Worm (Caenorhabditis elegans): ENCODE data around the gene clec-241.

clec-241 gene

DNA sequence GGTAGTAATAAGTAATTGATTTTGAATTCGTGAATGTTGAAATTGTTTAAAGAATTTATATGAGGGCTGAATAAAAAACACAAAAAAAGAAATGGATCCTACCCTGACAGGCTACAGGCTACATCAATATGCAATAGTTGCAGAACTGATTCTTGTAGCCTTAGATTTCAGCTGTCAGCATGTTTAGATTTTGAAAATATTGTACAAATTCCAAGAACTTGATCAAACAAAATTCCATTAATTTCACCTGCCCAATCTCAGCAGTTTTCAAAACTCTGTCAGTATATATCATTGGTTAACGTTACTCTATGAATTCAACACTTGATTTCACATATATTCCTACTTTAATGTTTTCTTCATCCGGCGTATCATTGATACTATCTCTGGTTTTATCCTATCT is 17.3 kb upstream of the clec-241 start:
- TF ChIP-seq tbx-2 (tag; optimal IDR thresholded peaks at IDR 0.05) = no peak

DNA sequence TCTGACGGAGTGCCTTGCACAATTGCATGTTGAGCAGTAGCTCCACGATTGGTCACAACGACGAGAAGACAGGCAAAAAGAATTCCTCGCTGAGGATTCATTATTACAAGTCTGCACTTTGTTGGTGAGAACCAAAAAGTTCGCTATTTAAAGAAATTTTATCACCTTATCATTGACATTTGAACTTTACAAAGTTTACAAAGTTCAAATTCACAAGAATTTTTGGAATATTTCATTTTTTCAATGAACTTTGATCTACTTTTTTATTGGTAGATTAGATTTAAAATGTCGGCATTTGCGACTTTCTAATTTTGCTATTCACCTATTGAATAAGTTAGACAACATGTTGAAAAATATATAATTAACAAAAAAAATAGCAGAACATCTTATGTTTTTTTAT is 13.2 kb upstream of the clec-241 start, which contains the start of gene F49H6.15:
Gene F49H6.15, minus strand, starts transcription at position 101 of the 400 bp plus-strand sequence.
- TF ChIP-seq skn-1 (tag; optimal IDR thresholded peaks at IDR 0.05) (no peak), ama-1 (optimal IDR thresholded peaks at IDR 0.05) (no peak), snpc-4 (tag; optimal IDR thresholded peaks at IDR 0.05) (no peak), ceh-9 (tag; optimal IDR thresholded peaks at IDR 0.05) (no peak), egl-27 (tag; optimal IDR thresholded peaks at IDR 0.05) (no peak), nhr-23 (tag; optimal IDR thresholded peaks at IDR 0.05) (no peak)

DNA sequence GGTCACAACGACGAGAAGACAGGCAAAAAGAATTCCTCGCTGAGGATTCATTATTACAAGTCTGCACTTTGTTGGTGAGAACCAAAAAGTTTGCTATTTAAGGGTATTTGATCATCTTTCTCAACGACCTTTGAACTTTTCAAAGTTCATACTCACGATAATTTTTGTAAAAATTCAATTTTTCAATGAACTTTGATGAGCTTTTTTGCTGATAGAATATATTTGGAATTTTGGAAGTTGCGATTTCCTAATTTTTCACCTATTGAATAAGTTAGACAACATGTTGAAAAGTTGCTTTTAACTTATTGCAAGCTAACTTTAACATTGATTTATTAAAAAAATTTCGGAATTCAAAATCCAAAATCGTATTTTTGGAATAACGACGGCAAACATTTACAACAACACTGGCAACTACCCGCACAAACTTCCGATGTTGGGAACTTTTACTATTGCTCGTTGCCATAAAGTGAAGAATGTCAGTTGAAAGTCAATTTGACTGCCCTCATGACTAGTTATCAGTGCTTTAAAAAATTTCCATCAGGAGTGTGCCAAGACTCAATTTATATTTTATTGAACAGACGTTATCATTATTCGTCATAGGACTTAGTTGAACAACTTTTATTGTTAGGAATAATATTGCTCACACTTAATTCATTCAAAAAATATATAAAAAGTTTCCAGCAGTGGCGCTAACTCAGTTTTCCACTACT is 9.6 kb upstream of the clec-241 start, which contains the start of the genes F49H6.8 and F49H6.5:
Gene F49H6.8, minus strand, starts transcription at position 51 of the 710 bp plus-strand sequence.
Gene F49H6.5, plus strand, starts transcription at position 629 of the 710 bp plus-strand sequence.
- TF ChIP-seq elt-2 (tag; optimal IDR thresholded peaks at IDR 0.05) (peak; percentile 70), jun-1 (tag; optimal IDR thresholded peaks at IDR 0.05) (peak; percentile 21), nhr-23 (tag; optimal IDR thresholded peaks at IDR 0.05) (no peak), fkh-2 (tag; optimal IDR thresholded peaks at IDR 0.05) (no peak), ceh-28 (tag; optimal IDR thresholded peaks at IDR 0.05) (no peak), nhr-12 (tag; optimal IDR thresholded peaks at IDR 0.05) (no peak), R02D3.7 (tag; optimal IDR thresholded peaks at IDR 0.05) (no peak), nhr-77 (tag; optimal IDR thresholded peaks at IDR 0.05) (no peak)

DNA sequence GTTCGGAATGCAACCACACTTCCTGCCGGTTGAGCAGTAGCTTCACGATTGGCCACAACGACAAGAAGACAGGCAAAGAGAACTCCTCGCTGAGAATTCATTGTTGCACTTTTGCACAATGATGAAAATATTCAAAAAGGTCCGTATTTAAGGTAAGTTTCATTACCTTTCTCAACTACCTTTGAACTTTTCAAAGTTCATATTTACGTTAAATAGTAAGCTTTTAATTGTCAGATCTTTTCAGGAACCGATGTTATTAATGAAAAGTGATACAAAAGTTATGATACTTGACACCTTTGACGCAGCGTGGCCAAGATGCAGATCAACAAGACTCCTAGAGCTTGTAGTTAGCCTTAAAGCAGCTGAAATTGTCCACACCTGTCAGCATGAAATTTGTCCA is 8.2 kb upstream of the clec-241 start, which contains the start of gene F49H6.12:
Gene F49H6.12, minus strand, starts transcription at position 101 of the 400 bp plus-strand sequence.
- TF ChIP-seq egl-5 (tag; optimal IDR thresholded peaks at IDR 0.05) (no peak), snpc-4 (tag; optimal IDR thresholded peaks at IDR 0.05) (no peak)

DNA sequence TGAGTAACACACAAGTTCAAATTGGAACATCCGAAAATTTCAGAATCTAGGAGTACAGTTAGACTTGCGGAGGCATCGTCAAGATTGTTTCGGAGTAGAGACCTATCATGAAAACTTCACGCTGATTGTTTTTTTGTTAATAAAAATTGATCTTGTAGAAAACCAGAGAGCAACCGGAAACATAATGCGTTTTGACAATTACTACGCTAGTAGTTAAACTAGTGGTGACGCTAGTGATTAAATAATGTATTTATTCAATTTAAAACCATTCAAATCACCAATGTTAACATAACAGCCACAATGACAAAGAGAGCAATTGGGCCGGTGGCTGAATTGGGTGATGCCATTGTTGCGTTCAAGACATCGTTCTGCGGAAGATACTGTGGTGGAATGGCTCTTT is 6.6 kb upstream of the clec-241 start, which contains the start of gene F49H6.17:
Gene F49H6.17, plus strand, starts transcription at position 301 of the 400 bp plus-strand sequence.
- no peak for TF ChIP-seq nhr-23 (tag; optimal IDR thresholded peaks at IDR 0.05)
- TF ChIP-seq nhr-43 (tag; optimal IDR thresholded peaks at IDR 0.05; ENCODE audit: poor library complexity, severe bottlenecking) = no peak
- TF ChIP-seq hmg-11 (tag; optimal IDR thresholded peaks at IDR 0.05) = no peak
- TF ChIP-seq nhr-11 (tag; optimal IDR thresholded peaks at IDR 0.05) = no peak
- no peak for TF ChIP-seq skn-1 (tag; optimal IDR thresholded peaks at IDR 0.05)
- no peak for TF ChIP-seq ZK546.5 (tag; optimal IDR thresholded peaks at IDR 0.05)
- no peak for TF ChIP-seq ztf-11 (tag; optimal IDR thresholded peaks at IDR 0.05)
- TF ChIP-seq nhr-28 (tag; optimal IDR thresholded peaks at IDR 0.05) = no peak
- TF ChIP-seq elt-3 (tag; optimal IDR thresholded peaks at IDR 0.05) = no peak
- TF ChIP-seq fos-1 (tag; optimal IDR thresholded peaks at IDR 0.05) = no peak
- TF ChIP-seq egl-27 (tag; optimal IDR thresholded peaks at IDR 0.05) = no peak
- TF ChIP-seq aly-2 (tag; optimal IDR thresholded peaks at IDR 0.05) = no peak
- no peak for TF ChIP-seq fkh-2 (tag; optimal IDR thresholded peaks at IDR 0.05)
- TF ChIP-seq snpc-4 (tag; optimal IDR thresholded peaks at IDR 0.05) = no peak
- no peak for TF ChIP-seq ceh-9 (tag; optimal IDR thresholded peaks at IDR 0.05)

DNA sequence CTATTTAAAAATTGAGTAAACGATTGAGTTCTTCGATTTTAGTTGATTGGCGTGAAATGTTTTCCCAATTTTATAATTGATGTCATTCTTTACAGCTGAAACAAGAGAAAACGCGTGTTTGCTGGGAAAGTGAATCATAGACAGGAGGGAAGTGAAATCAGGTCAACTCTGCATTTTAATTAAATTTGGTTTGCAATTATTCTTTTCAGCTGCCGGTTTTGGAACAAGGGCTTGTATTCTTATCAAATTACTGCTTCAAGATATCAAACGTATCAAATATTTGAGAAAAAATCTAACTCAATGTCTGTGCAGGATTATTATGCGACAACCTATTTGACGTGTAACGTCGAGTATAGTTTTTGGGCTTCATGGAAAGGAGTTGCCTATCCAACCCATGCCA is 3.7 kb upstream of the clec-241 start, which contains the start of gene srh-97:
Gene srh-97, plus strand, starts transcription at position 301 of the 400 bp plus-strand sequence.
- TF ChIP-seq hmg-11 (tag; optimal IDR thresholded peaks at IDR 0.05) = no peak
- TF ChIP-seq egl-27 (tag; optimal IDR thresholded peaks at IDR 0.05) = no peak
- TF ChIP-seq skn-1 (tag; optimal IDR thresholded peaks at IDR 0.05) = no peak
- TF ChIP-seq nhr-77 (tag; optimal IDR thresholded peaks at IDR 0.05) = no peak
- no peak for TF ChIP-seq unc-62 (GFP tag; optimal IDR thresholded peaks at IDR 0.05)
- TF ChIP-seq nhr-25 (tag; optimal IDR thresholded peaks at IDR 0.05) = no peak
- no peak for TF ChIP-seq ceh-82 (tag; optimal IDR thresholded peaks at IDR 0.05)
- no peak for TF ChIP-seq zag-1 (tag; optimal IDR thresholded peaks at IDR 0.05)
- TF ChIP-seq ama-1 (optimal IDR thresholded peaks at IDR 0.05) = no peak
- no peak for TF ChIP-seq nhr-11 (tag; optimal IDR thresholded peaks at IDR 0.05)
- no peak for TF ChIP-seq ztf-11 (tag; optimal IDR thresholded peaks at IDR 0.05)

DNA sequence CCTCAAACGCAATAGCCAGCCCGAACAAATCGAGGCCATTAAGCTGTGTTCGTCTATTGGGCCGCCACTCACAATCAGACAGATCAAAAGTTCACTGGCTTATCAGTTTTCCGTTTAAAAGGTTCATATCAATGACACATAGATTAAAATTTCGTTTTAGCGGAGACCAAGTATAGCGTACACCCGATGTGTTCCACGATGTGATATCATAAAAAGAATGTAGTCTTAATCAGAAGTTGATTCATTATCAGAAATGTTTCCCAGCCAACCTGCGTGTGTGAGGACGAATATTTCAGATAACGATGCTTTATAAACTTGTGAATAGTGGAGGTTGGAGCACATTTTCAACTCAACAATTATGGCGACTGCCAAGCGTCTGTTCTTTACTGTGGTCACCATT is 918 bp upstream of the clec-241 start, which contains the start of gene clc-13:
Gene clc-13, plus strand, starts transcription at position 359 of the 400 bp plus-strand sequence.
- TF ChIP-seq egl-27 (tag; optimal IDR thresholded peaks at IDR 0.05) (no peak), elt-2 (tag; optimal IDR thresholded peaks at IDR 0.05) (peak; percentile 95), ceh-28 (tag; optimal IDR thresholded peaks at IDR 0.05) (no peak), jun-1 (tag; optimal IDR thresholded peaks at IDR 0.05) (peak; percentile 4), nhr-12 (tag; optimal IDR thresholded peaks at IDR 0.05) (no peak), pqm-1 (tag; optimal IDR thresholded peaks at IDR 0.05) (peak; percentile 74), unc-62 (GFP tag; optimal IDR thresholded peaks at IDR 0.05) (no peak)
